Fruit fly (Drosophila melanogaster) whole organism, wandering third instar larva: ENCODE measurements around the gene CG31275.

Experiments used
- Hr78 ChIP-seq: fragments of >200 bp; optimal IDR thresholded peaks from 2 replicates; lab custom pipeline; 2017; ENCODE audit warnings: missing biosample characterization, missing genetic modification characterization
- Mio ChIP-seq: sonication (Bioruptor generic); optimal IDR thresholded peaks from 2 replicates; lab custom pipeline; 2016; ENCODE audit warnings: missing biosample characterization, missing genetic modification characterization
- OdsH ChIP-seq: fragments of 200-800 bp; sonication (Bioruptor generic); optimal IDR thresholded peaks from 2 replicates; lab custom pipeline; 2016; ENCODE audit warnings: missing biosample characterization, mild to moderate bottlenecking, missing genetic modification characterization
- Sp1 ChIP-seq: fragments of 200-800 bp; sonication (Bioruptor generic); optimal IDR thresholded peaks from 3 replicates; lab custom pipeline; 2019; ENCODE audit warnings: missing biosample characterization, mild to moderate bottlenecking, missing genetic modification characterization, moderate library complexity
- h ChIP-seq: fragments of 200-800 bp; sonication (Bioruptor generic); optimal IDR thresholded peaks from 3 replicates; lab custom pipeline; 2016; ENCODE audit warnings: missing biosample characterization, mild to moderate bottlenecking, missing genetic modification characterization
- lola ChIP-seq: fragments of >200 bp; optimal IDR thresholded peaks from 2 replicates; lab custom pipeline; 2017; ENCODE audit warnings: missing biosample characterization, missing genetic modification characterization
- pan ChIP-seq: fragments of >200 bp; optimal IDR thresholded peaks from 2 replicates; lab custom pipeline; 2017
- sage ChIP-seq: fragments of 200-800 bp; sonication (Bioruptor generic); optimal IDR thresholded peaks from 2 replicates; lab custom pipeline; 2016; ENCODE audit warnings: missing biosample characterization, mild to moderate bottlenecking, missing genetic modification characterization
- usp ChIP-seq: fragments of >200 bp; optimal IDR thresholded peaks from 2 replicates; lab custom pipeline; 2017; ENCODE audit warnings: missing biosample characterization, missing genetic modification characterization

DNA sequence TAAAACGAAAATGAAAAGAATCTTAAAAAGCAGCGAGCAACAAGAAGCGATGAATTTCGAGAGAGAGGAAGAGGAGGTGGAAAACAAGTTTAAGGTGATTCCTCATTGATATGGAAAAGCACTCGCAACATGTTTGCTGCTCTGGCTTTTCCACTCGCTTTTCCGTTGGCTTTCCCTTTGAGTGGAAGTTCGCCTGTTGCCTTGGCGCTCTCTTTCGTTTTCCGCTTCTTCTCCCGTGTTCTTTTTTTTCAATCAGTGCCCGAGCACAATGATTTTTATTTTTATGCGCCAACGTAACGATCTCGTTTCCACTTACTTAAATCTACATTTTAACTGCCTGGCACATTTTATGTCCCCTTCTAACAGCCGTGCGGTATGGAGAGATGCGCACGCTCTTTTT is 12.3 kb upstream of the CG31275 start:
- TF ChIP-seq Hr78 (GFP tag; lab: Kevin White, UChicago) (no peak), lola (GFP tag; lab: Kevin White, UChicago) (no peak), Mio (no peak), pan (lab: Kevin White, UChicago) (no peak), Sp1 (GFP tag; lab: Kevin White, UChicago) (no peak), usp (GFP tag; lab: Kevin White, UChicago) (no peak), h (GFP tag; lab: Kevin White, UChicago) (no peak), sage (GFP tag; lab: Kevin White, UChicago) (no peak), OdsH (no peak)
